Fruit fly (Drosophila melanogaster): ENCODE measurements around the gene CG6321.

CG6321 gene

dm6 chr3L:11097982-11098663 lies 37.1 kb upstream of the CG6321 start, which contains the start of the genes Irbp18 and APP-BP1 (continued):
- TF ChIP-seq chif (GFP tag; optimal IDR thresholded peaks at IDR 0.05) (peak; percentile 84 to 95), so (GFP tag; IDR thresholded peaks at IDR 0.05) (peak; percentile 91), CG17186 (GFP tag; optimal IDR thresholded peaks at IDR 0.05) (peak; percentile 87), ro (GFP tag; IDR thresholded peaks at IDR 0.05) (no peak; the same call in 1 of the 2 replicates), cas (GFP tag; IDR thresholded peaks at IDR 0.05) (peak; percentile 32; the same call in 1 of the 2 replicates), Hr3 (GFP tag; optimal IDR thresholded peaks at IDR 0.05) (peak; percentile 95), CG4360 (GFP tag; IDR thresholded peaks at IDR 0.05) (0 out of 2 replicates have a peak, but pooled peaks have one; percentile 30), CG9817 (tag; optimal IDR thresholded peaks at IDR 0.05) (peak; percentile 84), Tbp (GFP tag; optimal IDR thresholded peaks at IDR 0.05) (no peak), CG9215 (GFP tag; IDR thresholded peaks at IDR 0.05) (peak; percentile 86), CG11247 (GFP tag; IDR thresholded peaks at IDR 0.05) (peak; percentile 88), grn (GFP tag; optimal IDR thresholded peaks at IDR 0.05) (peak; percentile 66), NFAT (GFP tag; IDR thresholded peaks at IDR 0.05) (peak; percentile 74), Sry-β (GFP tag; optimal IDR thresholded peaks at IDR 0.05) (peak; percentile 37), CG12391 (tag; optimal IDR thresholded peaks at IDR 0.05) (peak; percentile 96), CG3065 (GFP tag; optimal IDR thresholded peaks at IDR 0.05) (peak; percentile 84), run (tag; optimal IDR thresholded peaks at IDR 0.05) (peak; percentile 58), CG14441 (GFP tag; IDR thresholded peaks at IDR 0.05) (peak; percentile 87), CG1603 (tag; optimal IDR thresholded peaks at IDR 0.05) (peak; percentile 88), sob (GFP tag; IDR thresholded peaks at IDR 0.05) (peak; percentile 92), CG10321 (GFP tag; IDR thresholded peaks at IDR 0.05) (peak; percentile 39; the same call in 1 of the 2 replicates), Dref (GFP tag; IDR thresholded peaks at IDR 0.05) (no peak), CG5953 (GFP tag; IDR thresholded peaks at IDR 0.05) (no peak; the same call in 1 of the 2 replicates), prd (optimal IDR thresholded peaks at IDR 0.05) (no peak), prd (GFP tag; IDR thresholded peaks at IDR 0.05) (peak; percentile 89), CG10431 (GFP tag; optimal IDR thresholded peaks at IDR 0.05) (peak; percentile 78), CG12236 (GFP tag; optimal IDR thresholded peaks at IDR 0.05) (peak; percentile 90), CG12769 (tag; optimal IDR thresholded peaks at IDR 0.05) (peak; percentile 92), Deaf1 (tag; optimal IDR thresholded peaks at IDR 0.05) (peak; percentile 74), ash1 (GFP tag; optimal IDR thresholded peaks at IDR 0.05) (peak; percentile 11), CG11560 (tag; IDR thresholded peaks at IDR 0.05) (peak; percentile 59; the same call in 1 of the 3 replicates), CG2678 (tag; optimal IDR thresholded peaks at IDR 0.05) (peak; percentile 95), sens (GFP tag) (peak; percentile 99), Dp (GFP tag; optimal IDR thresholded peaks at IDR 0.05) (peak; percentile 32), CG16863 (GFP tag; optimal IDR thresholded peaks at IDR 0.05) (peak; percentile 94), gcm2 (GFP tag; optimal IDR thresholded peaks at IDR 0.05) (peak; percentile 86), lbe (GFP tag; optimal IDR thresholded peaks at IDR 0.05) (peak; percentile 92), CG17385 (GFP tag; optimal IDR thresholded peaks at IDR 0.05) (peak; percentile 91), pum (GFP tag; optimal IDR thresholded peaks at IDR 0.05) (peak; percentile 93), Fer1 (GFP tag; optimal IDR thresholded peaks at IDR 0.05) (peak; percentile 94), CG31365 (tag; optimal IDR thresholded peaks at IDR 0.05) (peak; percentile 69), pan (optimal IDR thresholded peaks at IDR 0.05) (no peak), pan (GFP tag; optimal IDR thresholded peaks at IDR 0.05 in 1 of 2, IDR thresholded peaks at IDR 0.05 in 1 of 2) (peak in 1 of 2 experiments; percentile 92), Dbx (GFP tag; IDR thresholded peaks at IDR 0.05) (peak; percentile 90), CG3847 (GFP tag; IDR thresholded peaks at IDR 0.05) (peak; percentile 89), CG4424 (GFP tag; optimal IDR thresholded peaks at IDR 0.05) (peak; percentile 96), unc-4 (GFP tag; IDR thresholded peaks at IDR 0.05; ENCODE audit: partially characterized antibody) (peak; percentile 32; the same call in 1 of the 2 replicates), grau (tag; optimal IDR thresholded peaks at IDR 0.05) (peak; percentile 91), E2f1 (GFP tag; IDR thresholded peaks at IDR 0.05) (peak; percentile 90), CG6765 (GFP tag; optimal IDR thresholded peaks at IDR 0.05) (peak; percentile 88), CG30431 (GFP tag; optimal IDR thresholded peaks at IDR 0.05) (peak; percentile 94)

Measured in whole organism, embryonic.